Worm (Caenorhabditis elegans) whole organism, L4 larva: ENCODE data around the gene C25G4.2.

Experiments
- D1046.2 ChIP-seq: fragments of 200-800 bp; sonication (Bioruptor generic); IDR thresholded peaks from 2 replicates; pipeline ENCODE4 v1.3.6; 2022; ENCODE audit warnings: missing genetic modification characterization, missing compliant biosample characterization
- F26F4.8 ChIP-seq: fragments of 200-800 bp; sonication (Bioruptor generic); conservative IDR thresholded peaks from 2 replicates; pipeline ENCODE4 v1.3.6; 2022; ENCODE audit warnings: missing genetic modification characterization, missing compliant biosample characterization
- F37D6.2 ChIP-seq: sonication (generic microtip); optimal IDR thresholded peaks from 2 replicates; lab custom pipeline; 2016; ENCODE audit warnings: mild to moderate bottlenecking, missing genetic modification characterization, missing compliant biosample characterization
- F44E2.7 ChIP-seq: fragments of 200-800 bp; sonication (Bioruptor generic); IDR thresholded peaks from 2 replicates; pipeline ENCODE4 v2.1.2; 2022; ENCODE audit warnings: missing genetic modification characterization, missing compliant biosample characterization
- F49E8.2 ChIP-seq: sonication (generic microtip); optimal IDR thresholded peaks from 2 replicates; lab custom pipeline; 2016; ENCODE audit warnings: missing compliant biosample characterization, mild to moderate bottlenecking, missing genetic modification characterization, borderline replicate concordance
- R02D3.7 ChIP-seq: fragments of 150-350 bp; sonication (generic microtip); optimal IDR thresholded peaks from 3 replicates; lab custom pipeline; 2014; ENCODE audit warnings: missing biosample characterization, missing genetic modification characterization
- T26A8.4 ChIP-seq: fragments of 200-800 bp; sonication (Bioruptor generic); IDR thresholded peaks from 2 replicates; pipeline ENCODE4 v1.3.6; 2022; ENCODE audit warnings: missing genetic modification characterization, missing compliant biosample characterization
- Y105C5A.15 ChIP-seq: fragments of 200-800 bp; sonication (Bioruptor generic); IDR thresholded peaks from 2 replicates; pipeline ENCODE4 v1.3.6; 2022; ENCODE audit warnings: missing genetic modification characterization, missing compliant biosample characterization
- Y48G9A.11 ChIP-seq: fragments of 200-800 bp; sonication (Bioruptor generic); IDR thresholded peaks from 2 replicates; pipeline ENCODE4 v1.3.6; 2022; ENCODE audit warnings: missing genetic modification reagents, missing genetic modification characterization, missing compliant biosample characterization
- aha-1 ChIP-seq: fragments of 150-350 bp; peaks from one replicate; lab custom pipeline; 2014; ENCODE audit warnings: missing biosample characterization, missing genetic modification characterization
- aly-2 ChIP-seq: sonication (generic microtip); optimal IDR thresholded peaks from 2 replicates; lab custom pipeline; 2018; ENCODE audit warnings: missing biosample characterization, missing genetic modification characterization
- arid-1 ChIP-seq: fragments of 200-800 bp; sonication (Bioruptor generic); conservative IDR thresholded peaks from 2 replicates; pipeline ENCODE4 v1.3.6; 2022; ENCODE audit warnings: missing genetic modification reagents, missing genetic modification characterization, missing compliant biosample characterization
- ceh-20 ChIP-seq: fragments of 200-800 bp; sonication (Bioruptor generic); IDR thresholded peaks from 2 replicates; pipeline ENCODE4 v1.3.6; 2022; ENCODE audit warnings: missing genetic modification reagents, missing genetic modification characterization, missing compliant biosample characterization
- daf-16 ChIP-seq, 3 experiments: sonication (generic microtip); optimal IDR thresholded peaks; 2 replicates each; lab custom pipeline; 2016 to 2017; ENCODE audit warnings: missing genetic modification characterization in 3 of 3, missing genetic modification reagents in 3 of 3, mild to moderate bottlenecking in 2 of 3, missing compliant biosample characterization in 2 of 3, missing biosample characterization in 1 of 3, moderate library complexity in 1 of 3
- dmd-6 ChIP-seq: fragments of 200-800 bp; sonication (Bioruptor generic); IDR thresholded peaks from 2 replicates; pipeline ENCODE4 v1.3.6; 2022; ENCODE audit warnings: missing genetic modification reagents, missing genetic modification characterization, missing compliant biosample characterization
- dmd-9 ChIP-seq: fragments of 200-800 bp; sonication (Bioruptor generic); IDR thresholded peaks from 2 replicates; pipeline ENCODE4 v1.3.6; 2022; ENCODE audit warnings: missing genetic modification reagents, missing genetic modification characterization, missing compliant biosample characterization
- dpl-1 ChIP-seq: fragments of 150-350 bp; optimal IDR thresholded peaks from 2 replicates; lab custom pipeline; 2014; ENCODE audit warnings: missing biosample characterization, missing genetic modification reagents, missing genetic modification characterization
- egl-27 ChIP-seq: sonication (generic microtip); optimal IDR thresholded peaks from 3 replicates; lab custom pipeline; 2017; ENCODE audit warnings: missing biosample characterization, missing genetic modification reagents, missing genetic modification characterization
- egl-43 ChIP-seq: fragments of 200-800 bp; sonication (Bioruptor generic); IDR thresholded peaks from 2 replicates; pipeline ENCODE4 v1.3.6; 2022; ENCODE audit warnings: missing genetic modification reagents, missing genetic modification characterization, missing compliant biosample characterization
- fkh-10 ChIP-seq: fragments of 150-350 bp; optimal IDR thresholded peaks from 2 replicates; lab custom pipeline; 2014; ENCODE audit warnings: missing biosample characterization, missing genetic modification reagents, missing genetic modification characterization
- gei-8 ChIP-seq: fragments of 200-800 bp; sonication (Bioruptor generic); optimal IDR thresholded peaks from 2 replicates; lab custom pipeline; 2018; ENCODE audit warnings: mild to moderate bottlenecking, missing genetic modification characterization, missing compliant biosample characterization
- hlh-11 ChIP-seq: fragments of 200-800 bp; sonication (Bioruptor generic); optimal IDR thresholded peaks from 2 replicates; lab custom pipeline; 2018; ENCODE audit warnings: mild to moderate bottlenecking, missing genetic modification characterization, missing compliant biosample characterization
- hmg-1.1 ChIP-seq: fragments of 200-800 bp; sonication (Bioruptor generic); IDR thresholded peaks from 2 replicates; pipeline ENCODE4 v1.3.6; 2022; ENCODE audit warnings: missing genetic modification reagents, missing genetic modification characterization, missing compliant biosample characterization
- jun-1 ChIP-seq: fragments of 150-350 bp; optimal IDR thresholded peaks from 2 replicates; lab custom pipeline; 2014; ENCODE audit warnings: missing biosample characterization, missing genetic modification reagents, missing genetic modification characterization
- lim-7 ChIP-seq: fragments of 200-800 bp; sonication (Bioruptor generic); IDR thresholded peaks from 2 replicates; pipeline ENCODE4 v1.3.6; 2022; ENCODE audit warnings: missing genetic modification characterization, missing compliant biosample characterization
- lin-29 ChIP-seq: fragments of 200-800 bp; sonication (Bioruptor generic); IDR thresholded peaks from 2 replicates; pipeline ENCODE4 v1.3.6; 2022; ENCODE audit warnings: missing genetic modification reagents, missing genetic modification characterization, missing compliant biosample characterization
- lin-38 ChIP-seq: fragments of 200-800 bp; sonication (Bioruptor generic); IDR thresholded peaks from 2 replicates; pipeline ENCODE4 v1.3.6; 2022; ENCODE audit warnings: missing genetic modification reagents, missing genetic modification characterization, missing compliant biosample characterization
- lin-39 ChIP-seq: fragments of 150-350 bp; optimal IDR thresholded peaks from 2 replicates; lab custom pipeline; 2014; ENCODE audit warnings: missing biosample characterization, missing genetic modification reagents, missing genetic modification characterization
- lir-3 ChIP-seq: sonication (generic microtip); optimal IDR thresholded peaks from 2 replicates; lab custom pipeline; 2016; ENCODE audit warnings: mild to moderate bottlenecking, missing genetic modification characterization, missing compliant biosample characterization
- madf-9 ChIP-seq: fragments of 200-800 bp; sonication (Bioruptor generic); conservative IDR thresholded peaks from 2 replicates; pipeline ENCODE4 v1.3.6; 2022; ENCODE audit warnings: missing genetic modification reagents, missing genetic modification characterization, missing compliant biosample characterization
- mdl-1 ChIP-seq, 2 experiments: fragments of 150-350 bp in 1 of 2; sonication (generic microtip) in 1 of 2; optimal IDR thresholded peaks; 2 replicates each; lab custom pipeline; 2014 to 2017; ENCODE audit warnings: missing biosample characterization in 2 of 2, missing genetic modification characterization in 2 of 2
- mep-1 ChIP-seq: fragments of 150-350 bp; sonication (generic microtip); optimal IDR thresholded peaks from 3 replicates; lab custom pipeline; 2014; ENCODE audit warnings: missing biosample characterization, missing genetic modification characterization
- mxl-2 ChIP-seq: fragments of 200-800 bp; sonication (Bioruptor generic); conservative IDR thresholded peaks from 2 replicates; pipeline ENCODE4 v1.3.6; 2022; ENCODE audit warnings: missing genetic modification reagents, missing genetic modification characterization, missing compliant biosample characterization
- mxl-3 ChIP-seq: fragments of 200-800 bp; sonication (Bioruptor generic); optimal IDR thresholded peaks from 2 replicates; lab custom pipeline; 2018; ENCODE audit warnings: mild to moderate bottlenecking, missing genetic modification characterization, missing compliant biosample characterization
- nhr-111 ChIP-seq: fragments of 200-800 bp; sonication (Bioruptor generic); optimal IDR thresholded peaks from 2 replicates; lab custom pipeline; 2018; ENCODE audit warnings: mild to moderate bottlenecking, missing genetic modification characterization, missing compliant biosample characterization
- nhr-28 ChIP-seq: fragments of 150-350 bp; optimal IDR thresholded peaks from 2 replicates; lab custom pipeline; 2014; ENCODE audit warnings: missing biosample characterization, missing genetic modification characterization
- nhr-41 ChIP-seq: fragments of 200-800 bp; sonication (Bioruptor generic); IDR thresholded peaks from 2 replicates; pipeline ENCODE4 v1.3.6; 2022; ENCODE audit warnings: missing genetic modification reagents, missing genetic modification characterization, missing compliant biosample characterization
- nhr-48 ChIP-seq: sonication (generic microtip); optimal IDR thresholded peaks from 2 replicates; lab custom pipeline; 2016; ENCODE audit warnings: mild to moderate bottlenecking, missing genetic modification characterization, missing compliant biosample characterization
- nhr-6 ChIP-seq: fragments of 150-350 bp; optimal IDR thresholded peaks from 2 replicates; lab custom pipeline; 2014; ENCODE audit warnings: missing biosample characterization, missing genetic modification characterization
- php-3 ChIP-seq: fragments of 200-800 bp; sonication (Bioruptor generic); IDR thresholded peaks from 2 replicates; pipeline ENCODE4 v1.3.6; 2022; ENCODE audit warnings: missing genetic modification reagents, missing genetic modification characterization, missing compliant biosample characterization
- rbr-2 ChIP-seq: sonication (generic microtip); optimal IDR thresholded peaks from 2 replicates; lab custom pipeline; 2016; ENCODE audit warnings: missing genotype, missing genetic modification characterization, missing compliant biosample characterization
- saeg-2 ChIP-seq: fragments of 200-800 bp; sonication (Bioruptor generic); IDR thresholded peaks from 2 replicates; pipeline ENCODE4 v1.3.6; 2022; ENCODE audit warnings: missing genetic modification reagents, missing genetic modification characterization, missing compliant biosample characterization
- snpc-1.2 ChIP-seq: fragments of 200-800 bp; sonication (Bioruptor generic); IDR thresholded peaks from 2 replicates; pipeline ENCODE4 v1.3.6; 2022; ENCODE audit warnings: missing genetic modification reagents, missing genetic modification characterization, missing compliant biosample characterization
- snpc-4 ChIP-seq: fragments of 150-350 bp; optimal IDR thresholded peaks from 2 replicates; lab custom pipeline; 2014; ENCODE audit warnings: missing biosample characterization, missing genetic modification characterization
- spr-1 ChIP-seq: sonication (generic microtip); optimal IDR thresholded peaks from 2 replicates; lab custom pipeline; 2016; ENCODE audit warnings: mild to moderate bottlenecking, missing genetic modification characterization, missing compliant biosample characterization
- tra-1 ChIP-seq: fragments of 200-800 bp; sonication (Bioruptor generic); IDR thresholded peaks from 2 replicates; pipeline ENCODE4 v1.3.6; 2022; ENCODE audit warnings: missing genetic modification reagents, missing genetic modification characterization, missing compliant biosample characterization
- unc-130 ChIP-seq: sonication (generic microtip); optimal IDR thresholded peaks from 2 replicates; lab custom pipeline; 2016; ENCODE audit warnings: missing genetic modification reagents, missing genetic modification characterization, missing compliant biosample characterization
- vab-7 ChIP-seq: fragments of 200-800 bp; sonication (Bioruptor generic); IDR thresholded peaks from 2 replicates; pipeline ENCODE4 v1.3.6; 2022; ENCODE audit warnings: missing genetic modification reagents, missing genetic modification characterization, missing compliant biosample characterization

Gene C25G4.2

DNA sequence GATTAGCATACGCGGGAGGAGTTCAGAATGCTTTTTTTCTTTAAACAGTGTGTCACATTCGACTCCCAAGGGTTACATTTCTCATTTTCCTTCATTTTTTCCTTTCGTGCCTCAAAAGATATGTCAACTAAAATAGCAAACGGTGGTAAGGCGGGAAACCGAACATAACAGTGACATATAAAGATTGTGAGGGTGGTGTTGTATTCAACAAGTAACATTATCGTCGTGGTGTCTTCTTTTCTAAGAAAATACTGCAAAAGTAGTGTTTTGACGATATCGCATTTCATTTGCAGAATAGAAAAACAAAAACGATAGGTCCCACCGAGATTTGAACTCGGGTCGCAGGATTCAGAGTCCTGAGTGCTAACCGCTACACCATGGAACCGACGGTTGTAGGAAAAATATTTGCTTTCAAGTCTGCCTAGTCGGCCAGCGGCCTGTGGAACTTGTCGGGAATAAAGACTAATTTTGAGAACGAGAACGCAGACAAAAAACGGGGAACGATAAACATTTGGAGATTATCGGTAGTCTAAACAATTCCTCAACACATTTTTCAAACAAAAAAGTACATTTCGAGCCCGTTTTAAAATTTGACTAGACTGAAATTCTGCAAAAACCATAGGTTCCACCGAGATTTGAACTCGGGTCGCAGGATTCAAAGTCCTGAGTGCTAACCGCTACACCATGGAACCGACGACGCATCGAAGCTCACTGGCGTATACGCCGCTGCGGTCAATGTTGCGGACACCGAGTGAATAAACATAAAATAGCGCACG is 27.0 kb downstream of the C25G4.2 start:
- TF ChIP-seq madf-9 (GFP tag; lab: Robert Waterston, UW) (0 out of 2 replicates have a peak, but pooled peaks have one; percentile 8), F37D6.2 (tag; lab: Kevin White, UChicago) (no peak), lim-7 (GFP tag; lab: Robert Waterston, UW) (peak; percentile 63), gei-8 (GFP tag; lab: Kevin White, UChicago) (peak; percentile 19), snpc-4 (tag; lab: Kevin White, UChicago) (no peak), vab-7 (GFP tag; lab: Robert Waterston, UW) (peak; percentile 13; the same call in 1 of the 2 replicates), F44E2.7 (GFP tag; lab: Robert Waterston, UW) (0 out of 2 replicates have a peak, but pooled peaks have one; percentile 5), daf-16 (GFP tag; optimal IDR thresholded peaks at IDR 0.05; lab: Kevin White, UChicago) (peak in 1 of 2 experiments; percentile 31), daf-16 (tag; optimal IDR thresholded peaks at IDR 0.05; lab: Kevin White, UChicago) (peak; percentile 45), dpl-1 (GFP tag; lab: Kevin White, UChicago) (no peak), mdl-1 (tag; optimal IDR thresholded peaks at IDR 0.05; lab: Kevin White, UChicago) (no peak), php-3 (GFP tag; lab: Robert Waterston, UW) (0 out of 2 replicates have a peak, but pooled peaks have one; percentile 6), tra-1 (GFP tag; lab: Robert Waterston, UW) (no peak; the same call in 1 of the 2 replicates), nhr-111 (no peak), jun-1 (tag; lab: Kevin White, UChicago) (no peak), F49E8.2 (tag; lab: Kevin White, UChicago) (no peak), aha-1 (tag; lab: Kevin White, UChicago) (peak; percentile 20), nhr-28 (tag; lab: Kevin White, UChicago) (no peak), Y105C5A.15 (GFP tag; lab: Robert Waterston, UW) (no peak), dmd-6 (GFP tag; lab: Robert Waterston, UW) (peak; percentile 35), lin-38 (GFP tag; lab: Robert Waterston, UW) (peak; percentile 64; the same call in 1 of the 2 replicates), egl-27 (no peak), hmg-1.1 (GFP tag; lab: Robert Waterston, UW) (peak; percentile 55), nhr-41 (GFP tag; lab: Robert Waterston, UW) (peak; percentile 62; the same call in 1 of the 2 replicates), aly-2 (tag; lab: Kevin White, UChicago) (no peak), arid-1 (0 out of 2 replicates have a peak, but pooled peaks have one; percentile 5), lin-39 (tag; lab: Kevin White, UChicago) (no peak), nhr-48 (tag; lab: Kevin White, UChicago) (peak; percentile 20), ceh-20 (0 out of 2 replicates have a peak, but pooled peaks have one; percentile 14), mxl-2 (GFP tag; lab: Robert Waterston, UW) (no peak), Y48G9A.11 (GFP tag; lab: Robert Waterston, UW) (peak; percentile 28; the same call in 1 of the 2 replicates), snpc-1.2 (GFP tag; lab: Robert Waterston, UW) (peak; percentile 69; the same call in 1 of the 2 replicates), T26A8.4 (GFP tag; lab: Robert Waterston, UW) (peak; percentile 19; the same call in 1 of the 2 replicates), hlh-11 (peak; percentile 19), lin-29 (GFP tag; lab: Robert Waterston, UW) (no peak), egl-43 (GFP tag; lab: Robert Waterston, UW) (peak; percentile 73), dmd-9 (GFP tag; lab: Robert Waterston, UW) (0 out of 2 replicates have a peak, but pooled peaks have one; percentile 10), lir-3 (tag; lab: Kevin White, UChicago) (peak; percentile 45), nhr-6 (tag; lab: Kevin White, UChicago) (no peak), D1046.2 (no peak; the same call in 1 of the 2 replicates), R02D3.7 (tag; lab: Kevin White, UChicago) (no peak), spr-1 (peak; percentile 50), F26F4.8 (GFP tag; lab: Robert Waterston, UW) (peak; percentile 72), unc-130 (GFP tag; lab: Kevin White, UChicago) (no peak), mxl-3 (GFP tag; lab: Kevin White, UChicago) (no peak), mep-1 (tag; lab: Kevin White, UChicago) (peak; percentile 21), fkh-10 (GFP tag; lab: Kevin White, UChicago) (no peak), rbr-2 (tag; lab: Kevin White, UChicago) (no peak), saeg-2 (no peak)
